Fruit fly (Drosophila melanogaster) whole organism, prepupa: ENCODE results near the gene GATAe.

Source experiments
- Blimp-1 ChIP-seq: fragments of 200-800 bp; sonication (Bioruptor generic); optimal IDR thresholded peaks from 3 replicates; lab custom pipeline; 2017; ENCODE audit warnings: missing biosample characterization, missing genetic modification characterization, mild to moderate bottlenecking, moderate library complexity, missing genetic modification reagents
- CG3032 ChIP-seq: fragments of 200-800 bp; optimal IDR thresholded peaks from 2 replicates; lab custom pipeline; 2019; ENCODE audit warnings: missing biosample characterization, mild to moderate bottlenecking, missing genetic modification characterization, moderate library complexity
- CG8632 ChIP-seq: fragments of 200-800 bp; sonication (Bioruptor generic); optimal IDR thresholded peaks from 3 replicates; lab custom pipeline; 2016; ENCODE audit warnings: missing biosample characterization, missing genetic modification characterization
- Ets96B ChIP-seq: fragments of 200-800 bp; optimal IDR thresholded peaks from 2 replicates; lab custom pipeline; 2019; ENCODE audit warnings: missing biosample characterization, mild to moderate bottlenecking, missing genetic modification characterization, moderate library complexity
- Hr38 ChIP-seq: sonication (Bioruptor generic); optimal IDR thresholded peaks from 2 replicates; lab custom pipeline; 2016; ENCODE audit warnings: missing biosample characterization, missing genetic modification characterization
- Lpt ChIP-seq: fragments of 200-800 bp; sonication (Bioruptor generic); optimal IDR thresholded peaks from 3 replicates; lab custom pipeline; 2016; ENCODE audit warnings: missing biosample characterization, missing genetic modification characterization
- dac ChIP-seq: fragments of 200-800 bp; sonication (Bioruptor generic); optimal IDR thresholded peaks from 2 replicates; lab custom pipeline; 2017; ENCODE audit warnings: missing biosample characterization, mild to moderate bottlenecking, missing genetic modification characterization
- esn ChIP-seq: fragments of 200-800 bp; sonication (Bioruptor generic); optimal IDR thresholded peaks from 2 replicates; lab custom pipeline; 2016; ENCODE audit warnings: missing biosample characterization, mild to moderate bottlenecking, missing genetic modification characterization, moderate library complexity
- net ChIP-seq: fragments of 200-800 bp; sonication (Bioruptor generic); optimal IDR thresholded peaks from 3 replicates; lab custom pipeline; 2016; ENCODE audit warnings: missing biosample characterization, missing genetic modification characterization
- pdm3 ChIP-seq: fragments of 200-800 bp; sonication (Bioruptor generic); optimal IDR thresholded peaks from 3 replicates; lab custom pipeline; 2016; ENCODE audit warnings: missing biosample characterization, missing genetic modification characterization
- spab ChIP-seq: fragments of 200-800 bp; sonication (Bioruptor generic); optimal IDR thresholded peaks from 2 replicates; lab custom pipeline; 2017; ENCODE audit warnings: missing biosample characterization, mild to moderate bottlenecking, missing genetic modification characterization, missing genetic modification reagents

dm6 chr3R:16042900-16043548 is 34.1 kb downstream of the GATAe start, which contains the start of gene Jhbp4:
- peak; percentile 2 for TF ChIP-seq esn (GFP tag; lab: Kevin White, UChicago)
- TF ChIP-seq Hr38, result no peak
- peak; percentile 1 for TF ChIP-seq Lpt (GFP tag; lab: Kevin White, UChicago)
- TF ChIP-seq Ets96B (tag; lab: Kevin White, UChicago), result peak; percentile 20
- TF ChIP-seq CG8632 (GFP tag; lab: Kevin White, UChicago), result peak; percentile 32
- TF ChIP-seq net (GFP tag; lab: Kevin White, UChicago), result peak; percentile 25
- peak; percentile 59 for TF ChIP-seq Blimp-1 (GFP tag; lab: Kevin White, UChicago)
- peak; percentile 29 for TF ChIP-seq pdm3 (GFP tag; lab: Kevin White, UChicago)
- TF ChIP-seq spab (GFP tag; lab: Kevin White, UChicago), result no peak
- peak; percentile 13 for TF ChIP-seq dac
- peak; percentile 43 for TF ChIP-seq CG3032 (tag; lab: Kevin White, UChicago)
